Fruit fly (Drosophila melanogaster) whole organism, prepupa: ENCODE data around the gene CG2533.

ENCODE experiments used
- Blimp-1 ChIP-seq: fragments of 200-800 bp; sonication (Bioruptor generic); optimal IDR thresholded peaks from 3 replicates; lab custom pipeline; 2017; ENCODE audit warnings: missing biosample characterization, missing genetic modification characterization, mild to moderate bottlenecking, moderate library complexity, missing genetic modification reagents
- CG10631 ChIP-seq: fragments of 200-800 bp; sonication (Bioruptor generic); optimal IDR thresholded peaks from 2 replicates; lab custom pipeline; 2016; ENCODE audit warnings: missing biosample characterization, missing genetic modification characterization
- CG11294 ChIP-seq: fragments of 200-800 bp; sonication (Bioruptor generic); IDR thresholded peaks from 2 replicates; pipeline ENCODE4 v1.3.6; 2022; ENCODE audit warnings: missing biosample characterization, missing genetic modification characterization
- CG11902 ChIP-seq: fragments of 200-800 bp; sonication (Bioruptor generic); optimal IDR thresholded peaks from 3 replicates; lab custom pipeline; 2016; ENCODE audit warnings: missing biosample characterization, missing genetic modification characterization
- CG1621 ChIP-seq: fragments of 200-800 bp; sonication (Bioruptor generic); optimal IDR thresholded peaks from 3 replicates; lab custom pipeline; 2018; ENCODE audit warnings: missing biosample characterization, mild to moderate bottlenecking, missing genetic modification characterization
- CG16779 ChIP-seq: fragments of 200-800 bp; sonication (Bioruptor generic); optimal IDR thresholded peaks from 3 replicates; lab custom pipeline; 2017; ENCODE audit warnings: missing biosample characterization, mild to moderate bottlenecking, missing genetic modification characterization
- CG32006 ChIP-seq: fragments of 200-800 bp; sonication (Bioruptor generic); optimal IDR thresholded peaks from 3 replicates; lab custom pipeline; 2017; ENCODE audit warnings: missing biosample characterization, mild to moderate bottlenecking, missing genetic modification characterization
- CG6163 ChIP-seq: fragments of 200-800 bp; sonication (Bioruptor generic); IDR thresholded peaks from 3 replicates; pipeline ENCODE4 v1.3.6; 2022; ENCODE audit warnings: missing biosample characterization, missing genetic modification characterization
- CG6276 ChIP-seq: fragments of 200-800 bp; sonication (Bioruptor generic); optimal IDR thresholded peaks from 2 replicates; lab custom pipeline; 2017; ENCODE audit warnings: missing biosample characterization, mild to moderate bottlenecking, missing genetic modification characterization
- CG6792 ChIP-seq: fragments of 200-800 bp; sonication (Bioruptor generic); optimal IDR thresholded peaks from 3 replicates; lab custom pipeline; 2016; ENCODE audit warnings: missing biosample characterization, missing genetic modification characterization
- CG6854 ChIP-seq: fragments of 200-800 bp; sonication (Bioruptor generic); optimal IDR thresholded peaks from 2 replicates; lab custom pipeline; 2017; ENCODE audit warnings: missing biosample characterization, mild to moderate bottlenecking, missing genetic modification characterization
- CG7368 ChIP-seq: fragments of 200-800 bp; sonication (Bioruptor generic); optimal IDR thresholded peaks from 3 replicates; lab custom pipeline; 2016; ENCODE audit warnings: missing biosample characterization, missing genetic modification characterization
- CG8119 ChIP-seq: fragments of 200-800 bp; sonication (Bioruptor generic); IDR thresholded peaks from 3 replicates; pipeline ENCODE4 v1.3.6; 2022; ENCODE audit warnings: missing biosample characterization, missing genetic modification characterization
- CG8319 ChIP-seq: fragments of 200-800 bp; sonication (Bioruptor generic); optimal IDR thresholded peaks from 3 replicates; lab custom pipeline; 2016; ENCODE audit warnings: missing biosample characterization, missing genetic modification characterization
- CG8632 ChIP-seq: fragments of 200-800 bp; sonication (Bioruptor generic); optimal IDR thresholded peaks from 3 replicates; lab custom pipeline; 2016; ENCODE audit warnings: missing biosample characterization, missing genetic modification characterization
- CG9139 ChIP-seq: fragments of 200-800 bp; sonication (Bioruptor generic); optimal IDR thresholded peaks from 3 replicates; lab custom pipeline; 2017; ENCODE audit warnings: missing biosample characterization, mild to moderate bottlenecking, missing genetic modification characterization
- Eip75B ChIP-seq: fragments of 200-800 bp; sonication (Bioruptor generic); optimal IDR thresholded peaks from 3 replicates; lab custom pipeline; 2016; ENCODE audit warnings: missing biosample characterization, missing genetic modification characterization
- Eip78C ChIP-seq: fragments of 200-800 bp; sonication (Bioruptor generic); peaks from one replicate; lab custom pipeline; 2016; ENCODE audit warnings: missing biosample characterization, missing genetic modification characterization
- Eip93F ChIP-seq: fragments of 200-800 bp; sonication (Bioruptor generic); optimal IDR thresholded peaks from 2 replicates; lab custom pipeline; 2016; ENCODE audit warnings: missing biosample characterization, mild to moderate bottlenecking, missing genetic modification characterization
- Ets21C ChIP-seq: fragments of 200-800 bp; sonication (Bioruptor generic); optimal IDR thresholded peaks from 3 replicates; lab custom pipeline; 2016; ENCODE audit warnings: missing biosample characterization, missing genetic modification characterization
- Hr39 ChIP-seq: fragments of 200-800 bp; sonication (Bioruptor generic); optimal IDR thresholded peaks from 2 replicates; lab custom pipeline; 2016; ENCODE audit warnings: missing biosample characterization, missing genetic modification characterization
- Lpt ChIP-seq: fragments of 200-800 bp; sonication (Bioruptor generic); optimal IDR thresholded peaks from 3 replicates; lab custom pipeline; 2016; ENCODE audit warnings: missing biosample characterization, missing genetic modification characterization
- OdsH ChIP-seq: fragments of 200-800 bp; sonication (Bioruptor generic); optimal IDR thresholded peaks from 3 replicates; lab custom pipeline; 2016; ENCODE audit warnings: missing biosample characterization, missing genetic modification characterization
- Sox102F ChIP-seq: fragments of 200-800 bp; sonication (Bioruptor generic); optimal IDR thresholded peaks from 2 replicates; lab custom pipeline; 2016; ENCODE audit warnings: missing biosample characterization, mild to moderate bottlenecking, missing genetic modification characterization
- dsx ChIP-seq: fragments of 200-800 bp; optimal IDR thresholded peaks from 3 replicates; lab custom pipeline; 2019; ENCODE audit warnings: missing biosample characterization, mild to moderate bottlenecking, missing genetic modification characterization, moderate library complexity; ENCODE audit not compliant: poor library complexity, severe bottlenecking
- eg ChIP-seq: fragments of 200-800 bp; sonication (Bioruptor generic); IDR thresholded peaks from 3 replicates; pipeline ENCODE4 v1.3.6; 2022; ENCODE audit warnings: missing biosample characterization, missing genetic modification characterization
- esn ChIP-seq: fragments of 200-800 bp; sonication (Bioruptor generic); optimal IDR thresholded peaks from 2 replicates; lab custom pipeline; 2016; ENCODE audit warnings: missing biosample characterization, mild to moderate bottlenecking, missing genetic modification characterization, moderate library complexity
- fd85E ChIP-seq: fragments of 200-800 bp; sonication (Bioruptor generic); optimal IDR thresholded peaks from 3 replicates; lab custom pipeline; 2016; ENCODE audit warnings: missing biosample characterization, missing genetic modification characterization
- fkh ChIP-seq: fragments of 200-800 bp; sonication (Bioruptor generic); optimal IDR thresholded peaks from 3 replicates; lab custom pipeline; 2017; ENCODE audit warnings: missing biosample characterization, mild to moderate bottlenecking, missing genetic modification characterization, moderate library complexity
- lz ChIP-seq: fragments of 200-800 bp; sonication (Bioruptor generic); optimal IDR thresholded peaks from 3 replicates; lab custom pipeline; 2016; ENCODE audit warnings: missing biosample characterization, missing genetic modification characterization
- pdm3 ChIP-seq: fragments of 200-800 bp; sonication (Bioruptor generic); optimal IDR thresholded peaks from 3 replicates; lab custom pipeline; 2016; ENCODE audit warnings: missing biosample characterization, missing genetic modification characterization
- ss ChIP-seq, 2 experiments: fragments of 200-800 bp; sonication (Bioruptor generic); optimal IDR thresholded peaks; 2 replicates in 1 of 2; 3 replicates in 1 of 2; lab custom pipeline; 2017 to 2018; ENCODE audit warnings: mild to moderate bottlenecking in 2 of 2, missing biosample characterization in 2 of 2, missing genetic modification characterization in 2 of 2, moderate library complexity in 1 of 2
- topi ChIP-seq: fragments of 200-800 bp; sonication (Bioruptor generic); optimal IDR thresholded peaks from 3 replicates; lab custom pipeline; 2016; ENCODE audit warnings: missing biosample characterization, missing genetic modification characterization

The CG2533 gene

DNA sequence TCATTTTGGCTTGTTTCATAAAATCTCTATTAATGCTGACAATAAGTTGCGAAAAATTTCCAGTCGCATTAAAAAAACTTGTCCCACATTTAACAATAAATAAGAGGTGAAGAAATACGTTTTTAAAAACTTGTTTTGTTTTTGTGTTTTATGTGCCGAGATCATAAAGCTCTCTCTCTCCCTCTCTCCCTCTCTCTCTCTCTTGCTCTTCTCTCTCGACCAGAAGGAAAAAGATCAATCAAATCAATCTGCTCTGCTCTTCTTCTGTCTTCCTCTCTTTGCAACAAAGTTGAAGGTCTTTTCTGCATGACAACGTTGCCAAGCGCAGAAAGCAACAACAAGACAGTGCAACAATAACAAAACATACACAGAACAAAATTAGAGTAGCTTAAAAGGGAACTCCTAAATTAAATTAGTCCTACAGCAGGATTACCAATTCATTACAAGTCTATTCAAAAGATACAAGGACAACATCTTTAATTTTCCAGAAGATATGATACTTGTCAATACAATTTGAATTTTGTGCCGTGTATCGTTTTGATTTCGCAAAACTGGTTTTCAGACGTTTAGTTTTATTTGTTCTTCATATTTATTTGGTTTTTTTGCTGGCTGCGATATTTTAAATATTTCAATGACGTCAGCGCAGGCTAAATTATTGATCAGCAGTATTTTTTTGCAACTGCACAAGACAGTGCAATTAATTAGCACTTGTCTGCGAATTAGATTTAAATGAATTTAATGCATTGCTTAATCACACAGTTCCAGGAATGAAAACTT is 18.8 kb upstream of the CG2533 start (continued):
- TF ChIP-seq Ets21C (GFP tag; lab: Kevin White, UChicago): peak; percentile 96
- peak; percentile 94 for TF ChIP-seq CG32006 (GFP tag; lab: Kevin White, UChicago)
- TF ChIP-seq Hr39 (GFP tag; lab: Kevin White, UChicago): peak; percentile 98
- peak; percentile 96 for TF ChIP-seq OdsH
- TF ChIP-seq Lpt: peak; percentile 93
- TF ChIP-seq topi (GFP tag; lab: Kevin White, UChicago): peak; percentile 99
- peak; percentile 97 for TF ChIP-seq CG7368 (GFP tag; lab: Kevin White, UChicago)
- peak; percentile 98 for TF ChIP-seq lz (GFP tag; lab: Kevin White, UChicago)
- no peak for TF ChIP-seq fkh
- peak; percentile 93 for TF ChIP-seq CG6276 (GFP tag; lab: Kevin White, UChicago)
- peak; percentile 96 for TF ChIP-seq CG6163 (GFP tag; lab: Robert Waterston, UW)
- peak; percentile 95 for TF ChIP-seq CG1621 (tag; lab: Kevin White, UChicago)
- TF ChIP-seq CG6854 (GFP tag; lab: Kevin White, UChicago): peak; percentile 95
- peak; percentile 96 for TF ChIP-seq CG8632
- peak; percentile 90 for TF ChIP-seq fd85E (GFP tag; lab: Kevin White, UChicago)
- peak; percentile 96 for TF ChIP-seq CG10631 (GFP tag; lab: Kevin White, UChicago)
- peak; percentile 92 for TF ChIP-seq CG11294 (GFP tag; lab: Robert Waterston, UW)
- peak; percentile 80 for TF ChIP-seq CG16779
- TF ChIP-seq, all 60 proteins: peak for 59

DNA sequence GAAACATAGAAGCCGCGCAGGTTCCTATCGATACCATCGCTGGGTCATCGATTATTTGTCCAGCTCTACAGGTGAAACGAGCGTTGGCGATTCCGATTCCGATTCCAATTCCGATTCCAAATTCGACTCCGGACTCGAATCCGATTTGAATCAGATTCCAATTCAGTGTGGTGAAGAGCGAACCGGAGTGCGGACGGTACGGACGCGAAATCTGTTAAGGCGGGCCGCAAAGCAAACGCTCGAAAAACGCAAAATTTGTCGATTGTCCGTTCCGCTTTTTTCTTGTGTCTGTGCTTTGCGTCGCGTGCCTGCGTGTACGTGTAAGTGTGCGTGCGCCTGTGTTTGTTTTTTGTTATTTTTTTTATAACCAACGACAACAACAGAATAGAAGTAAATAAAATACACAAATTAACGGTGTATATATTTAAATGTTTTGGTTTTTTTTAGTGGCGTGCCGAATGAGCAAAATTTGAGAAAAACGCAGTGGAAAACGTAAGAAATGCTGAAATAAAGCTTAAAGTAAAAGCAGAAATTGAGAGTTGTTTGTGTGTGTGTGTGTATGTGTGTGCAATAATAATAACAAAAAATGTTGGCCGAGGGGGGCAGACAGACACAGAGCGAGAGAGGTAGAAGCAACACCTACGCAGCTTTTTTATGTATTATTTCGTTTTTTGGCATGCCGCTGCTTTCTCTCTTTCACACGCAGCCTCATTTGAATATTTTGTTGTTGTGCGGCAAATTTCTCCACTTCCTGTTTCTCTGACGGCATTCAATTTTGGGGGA is 18.1 kb upstream of the CG2533 start, which contains the start of gene Ptp10D:
TSS of gene Ptp10D (plus strand) at position 150 of the 783 bp plus-strand sequence.
- TF ChIP-seq dsx (peak; percentile 55), fkh (peak; percentile 54), CG16779 (peak; percentile 6), Eip78C (GFP tag; lab: Kevin White, UChicago) (peak; percentile 38), Sox102F (GFP tag; lab: Kevin White, UChicago) (no peak), esn (GFP tag; lab: Kevin White, UChicago) (no peak), Blimp-1 (GFP tag; lab: Kevin White, UChicago) (peak; percentile 25), pdm3 (no peak), CG6854 (GFP tag; lab: Kevin White, UChicago) (peak; percentile 27), ss (GFP tag; optimal IDR thresholded peaks at IDR 0.05; lab: Kevin White, UChicago) (peak; percentile 37), CG8119 (GFP tag; lab: Robert Waterston, UW) (peak; percentile 41; the same call in 1 of the 3 replicates), Eip75B (peak; percentile 7), CG10631 (GFP tag; lab: Kevin White, UChicago) (no peak), Lpt (peak; percentile 4), Eip93F (no peak), eg (peak; percentile 45; the same call in 1 of the 3 replicates), CG1621 (tag; lab: Kevin White, UChicago) (peak; percentile 97), CG11902 (no peak), CG6163 (GFP tag; lab: Robert Waterston, UW) (peak; percentile 68)

DNA sequence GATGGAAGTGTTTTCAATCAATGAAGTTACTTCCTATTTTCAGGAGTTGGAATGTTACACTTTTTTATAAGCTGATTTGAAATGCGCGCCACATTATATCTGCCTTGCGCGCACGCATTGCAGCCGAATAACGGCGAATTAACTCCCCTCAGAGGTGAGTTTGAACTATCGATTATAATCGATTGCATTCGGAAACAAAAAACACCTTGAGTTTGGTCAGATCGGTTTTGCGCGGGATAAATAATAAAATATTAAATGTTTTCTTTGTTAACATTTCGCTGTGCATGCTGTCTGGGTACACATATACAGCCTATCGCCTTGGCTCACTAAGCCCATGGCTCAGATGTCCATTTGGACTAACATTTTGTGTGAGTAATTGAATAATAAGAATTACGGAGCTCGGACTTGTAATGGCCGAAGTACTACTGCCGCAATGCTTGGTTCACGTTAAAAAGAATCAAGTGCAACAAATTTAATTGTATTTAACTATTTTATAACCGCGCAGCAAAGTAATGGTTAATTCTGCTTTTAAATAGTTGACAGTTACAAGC is 17.4 kb upstream of the CG2533 start:
- TF ChIP-seq CG9139 (GFP tag; lab: Kevin White, UChicago): no peak
- no peak for TF ChIP-seq CG11902
- no peak for TF ChIP-seq fd85E (GFP tag; lab: Kevin White, UChicago)
- no peak for TF ChIP-seq OdsH
- TF ChIP-seq CG8319 (GFP tag; lab: Kevin White, UChicago): no peak
- no peak for TF ChIP-seq topi (GFP tag; lab: Kevin White, UChicago)
- TF ChIP-seq CG6792: no peak
- no peak for TF ChIP-seq Sox102F (GFP tag; lab: Kevin White, UChicago)
- TF ChIP-seq lz (GFP tag; lab: Kevin White, UChicago): no peak
